Worm (Caenorhabditis elegans) whole organism, L4 larva: Measurements from ENCODE around the gene spcs-2.
A peak's percentile ranks its signal among the peaks of the same experiment; 100 is the strongest.

Experiments used
- F49E8.2 ChIP-seq: sonication (generic microtip); optimal IDR thresholded peaks from 2 replicates; lab custom pipeline; 2016; ENCODE audit warnings: missing compliant biosample characterization, mild to moderate bottlenecking, missing genetic modification characterization, borderline replicate concordance
- Y105C5A.15 ChIP-seq: fragments of 200-800 bp; sonication (Bioruptor generic); IDR thresholded peaks from 2 replicates; pipeline ENCODE4 v1.3.6; 2022; ENCODE audit warnings: missing genetic modification characterization, missing compliant biosample characterization
- Y48G9A.11 ChIP-seq: fragments of 200-800 bp; sonication (Bioruptor generic); IDR thresholded peaks from 2 replicates; pipeline ENCODE4 v1.3.6; 2022; ENCODE audit warnings: missing genetic modification reagents, missing genetic modification characterization, missing compliant biosample characterization
- ZK337.2 ChIP-seq: fragments of 200-800 bp; sonication (Bioruptor generic); IDR thresholded peaks from 2 replicates; pipeline ENCODE4 v1.3.6; 2022; ENCODE audit warnings: missing genetic modification reagents, missing genetic modification characterization, missing compliant biosample characterization
- ZK546.5 ChIP-seq, 2 experiments: sonication (generic microtip); optimal IDR thresholded peaks; 2 replicates each; lab custom pipeline; 2017; ENCODE audit warnings: missing biosample characterization in 2 of 2, missing genetic modification characterization in 2 of 2
- aha-1 ChIP-seq: fragments of 150-350 bp; peaks from one replicate; lab custom pipeline; 2014; ENCODE audit warnings: missing biosample characterization, missing genetic modification characterization
- arid-1 ChIP-seq: fragments of 200-800 bp; sonication (Bioruptor generic); conservative IDR thresholded peaks from 2 replicates; pipeline ENCODE4 v1.3.6; 2022; ENCODE audit warnings: missing genetic modification reagents, missing genetic modification characterization, missing compliant biosample characterization
- attf-4 ChIP-seq: sonication (generic microtip); optimal IDR thresholded peaks from 3 replicates; lab custom pipeline; 2017; ENCODE audit warnings: missing biosample characterization, missing genetic modification characterization
- ceh-20 ChIP-seq: fragments of 200-800 bp; sonication (Bioruptor generic); IDR thresholded peaks from 2 replicates; pipeline ENCODE4 v1.3.6; 2022; ENCODE audit warnings: missing genetic modification reagents, missing genetic modification characterization, missing compliant biosample characterization
- ceh-32 ChIP-seq: sonication (generic microtip); optimal IDR thresholded peaks from 2 replicates; lab custom pipeline; 2016; ENCODE audit warnings: mild to moderate bottlenecking, missing genetic modification characterization, missing compliant biosample characterization; ENCODE audit not compliant: poor library complexity
- cey-2 ChIP-seq: sonication (generic microtip); optimal IDR thresholded peaks from 3 replicates; lab custom pipeline; 2017; ENCODE audit warnings: missing genetic modification characterization, mild to moderate bottlenecking, missing compliant biosample characterization, antibody characterized with exemption, borderline replicate concordance; ENCODE audit not compliant: insufficient read depth
- daf-16 ChIP-seq, 3 experiments: sonication (generic microtip); optimal IDR thresholded peaks; 2 replicates each; lab custom pipeline; 2016 to 2017; ENCODE audit warnings: missing genetic modification characterization in 3 of 3, missing genetic modification reagents in 3 of 3, mild to moderate bottlenecking in 2 of 3, missing compliant biosample characterization in 2 of 3, missing biosample characterization in 1 of 3, moderate library complexity in 1 of 3
- dmd-8 ChIP-seq: fragments of 200-800 bp; sonication (Bioruptor generic); IDR thresholded peaks from 2 replicates; pipeline ENCODE4 v1.3.6; 2022; ENCODE audit warnings: missing genetic modification characterization, missing compliant biosample characterization
- egl-43 ChIP-seq: fragments of 200-800 bp; sonication (Bioruptor generic); IDR thresholded peaks from 2 replicates; pipeline ENCODE4 v1.3.6; 2022; ENCODE audit warnings: missing genetic modification reagents, missing genetic modification characterization, missing compliant biosample characterization
- gei-8 ChIP-seq: fragments of 200-800 bp; sonication (Bioruptor generic); optimal IDR thresholded peaks from 2 replicates; lab custom pipeline; 2018; ENCODE audit warnings: mild to moderate bottlenecking, missing genetic modification characterization, missing compliant biosample characterization
- hlh-11 ChIP-seq: fragments of 200-800 bp; sonication (Bioruptor generic); optimal IDR thresholded peaks from 2 replicates; lab custom pipeline; 2018; ENCODE audit warnings: mild to moderate bottlenecking, missing genetic modification characterization, missing compliant biosample characterization
- hlh-30 ChIP-seq: sonication (generic microtip); optimal IDR thresholded peaks from 2 replicates; lab custom pipeline; 2017; ENCODE audit warnings: antibody characterized with exemption, mild to moderate bottlenecking, missing genetic modification characterization, missing compliant biosample characterization; ENCODE audit not compliant: insufficient read depth
- jun-1 ChIP-seq: fragments of 150-350 bp; optimal IDR thresholded peaks from 2 replicates; lab custom pipeline; 2014; ENCODE audit warnings: missing biosample characterization, missing genetic modification reagents, missing genetic modification characterization
- lin-29 ChIP-seq: fragments of 200-800 bp; sonication (Bioruptor generic); IDR thresholded peaks from 2 replicates; pipeline ENCODE4 v1.3.6; 2022; ENCODE audit warnings: missing genetic modification reagents, missing genetic modification characterization, missing compliant biosample characterization
- madf-9 ChIP-seq: fragments of 200-800 bp; sonication (Bioruptor generic); conservative IDR thresholded peaks from 2 replicates; pipeline ENCODE4 v1.3.6; 2022; ENCODE audit warnings: missing genetic modification reagents, missing genetic modification characterization, missing compliant biosample characterization
- mxl-2 ChIP-seq: fragments of 200-800 bp; sonication (Bioruptor generic); conservative IDR thresholded peaks from 2 replicates; pipeline ENCODE4 v1.3.6; 2022; ENCODE audit warnings: missing genetic modification reagents, missing genetic modification characterization, missing compliant biosample characterization
- mxl-3 ChIP-seq: fragments of 200-800 bp; sonication (Bioruptor generic); optimal IDR thresholded peaks from 2 replicates; lab custom pipeline; 2018; ENCODE audit warnings: mild to moderate bottlenecking, missing genetic modification characterization, missing compliant biosample characterization
- nhr-28 ChIP-seq: fragments of 150-350 bp; optimal IDR thresholded peaks from 2 replicates; lab custom pipeline; 2014; ENCODE audit warnings: missing biosample characterization, missing genetic modification characterization
- pha-4 ChIP-seq, 2 experiments: fragments of 150-350 bp in 1 of 2; fragments of 200-800 bp in 1 of 2; sonication (Bioruptor generic) in 1 of 2; IDR thresholded peaks in 1 of 2; optimal IDR thresholded peaks in 1 of 2; 2 replicates each; pipeline versions ENCODE4 v1.3.6 to Lab custom; 2014 to 2022; ENCODE audit warnings: missing genetic modification characterization in 2 of 2, missing genetic modification reagents in 2 of 2, missing biosample characterization in 1 of 2, missing compliant biosample characterization in 1 of 2
- pqm-1 ChIP-seq: sonication (generic microtip); optimal IDR thresholded peaks from 2 replicates; lab custom pipeline; 2017; ENCODE audit warnings: missing biosample characterization, missing genetic modification characterization
- rbr-2 ChIP-seq: sonication (generic microtip); optimal IDR thresholded peaks from 2 replicates; lab custom pipeline; 2016; ENCODE audit warnings: missing genotype, missing genetic modification characterization, missing compliant biosample characterization
- snpc-1.2 ChIP-seq: fragments of 200-800 bp; sonication (Bioruptor generic); IDR thresholded peaks from 2 replicates; pipeline ENCODE4 v1.3.6; 2022; ENCODE audit warnings: missing genetic modification reagents, missing genetic modification characterization, missing compliant biosample characterization
- snpc-4 ChIP-seq: fragments of 150-350 bp; optimal IDR thresholded peaks from 2 replicates; lab custom pipeline; 2014; ENCODE audit warnings: missing biosample characterization, missing genetic modification characterization
- spr-1 ChIP-seq: sonication (generic microtip); optimal IDR thresholded peaks from 2 replicates; lab custom pipeline; 2016; ENCODE audit warnings: mild to moderate bottlenecking, missing genetic modification characterization, missing compliant biosample characterization
- unc-62 ChIP-seq, 3 experiments: fragments of 150-350 bp in 1 of 3; sonication (generic microtip); optimal IDR thresholded peaks in 2 of 3; peaks in 1 of 3; 1 replicate in 1 of 3; 2 replicates in 2 of 3; lab custom pipeline; 2014 to 2017; ENCODE audit warnings: missing biosample characterization in 3 of 3, missing genetic modification characterization in 3 of 3, missing genetic modification reagents in 3 of 3, missing genotype in 1 of 3

spcs-2 gene

DNA sequence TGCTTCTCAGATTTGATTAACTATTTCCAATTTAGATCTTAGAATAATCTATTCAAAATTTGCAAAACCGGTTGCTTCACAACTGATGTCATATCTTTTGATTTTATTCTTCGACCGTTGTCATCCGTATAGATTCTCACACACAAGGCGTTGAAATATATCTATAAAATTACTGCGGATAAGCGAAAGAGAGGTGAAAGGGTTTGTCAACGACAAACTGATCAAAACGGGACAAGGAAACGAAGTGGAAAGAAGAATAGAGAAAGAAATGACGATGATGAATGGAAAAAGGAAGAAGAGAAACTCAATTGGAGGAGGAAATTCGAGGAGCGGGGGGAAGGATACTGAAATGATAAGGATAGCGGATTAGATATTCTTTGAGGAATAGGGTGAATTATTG, 23.8 kb upstream of the spcs-2 start:
- TF ChIP-seq nhr-28 (tag; lab: Kevin White, UChicago) (peak; percentile 34), madf-9 (GFP tag; lab: Robert Waterston, UW) (no peak)

DNA sequence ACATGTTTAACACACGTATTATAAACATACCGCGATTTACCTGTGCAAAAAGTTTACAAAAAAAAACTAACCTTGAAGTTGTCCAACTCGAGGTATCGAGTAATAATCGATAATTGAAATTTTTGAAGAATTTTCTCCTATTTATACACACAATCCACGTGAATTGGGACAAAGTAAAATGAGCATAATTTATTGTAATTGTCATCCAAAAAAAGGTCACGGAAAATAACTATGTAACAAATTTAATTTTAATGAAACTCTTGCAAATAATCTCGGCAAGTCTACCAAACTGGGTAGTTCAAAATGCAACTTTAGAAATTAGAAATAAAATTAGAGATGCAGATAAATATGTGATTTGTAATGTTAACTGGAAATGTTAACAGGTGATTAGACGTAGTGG, 19.4 kb upstream of the spcs-2 start, which contains the start of gene Y37D8A.5:
TSS of gene Y37D8A.5 (minus strand) at position 101 of the 400 bp plus-strand sequence.
- TF ChIP-seq attf-4 (tag; lab: Kevin White, UChicago): no peak
- no peak for TF ChIP-seq arid-1 (GFP tag; lab: Robert Waterston, UW)
- TF ChIP-seq snpc-1.2 (GFP tag; lab: Robert Waterston, UW): no peak
- no peak for TF ChIP-seq egl-43 (GFP tag; lab: Robert Waterston, UW)
- TF ChIP-seq aha-1 (tag; lab: Kevin White, UChicago): no peak
- TF ChIP-seq F49E8.2 (tag; lab: Kevin White, UChicago): no peak
- TF ChIP-seq nhr-28 (tag; lab: Kevin White, UChicago): no peak
- no peak for TF ChIP-seq daf-16 (GFP tag; optimal IDR thresholded peaks at IDR 0.05; lab: Kevin White, UChicago)
- TF ChIP-seq daf-16 (tag; optimal IDR thresholded peaks at IDR 0.05; lab: Kevin White, UChicago): no peak
- no peak for TF ChIP-seq rbr-2 (tag; lab: Kevin White, UChicago)
- TF ChIP-seq Y105C5A.15: no peak
- TF ChIP-seq, all 104 proteins: peak for 0

DNA sequence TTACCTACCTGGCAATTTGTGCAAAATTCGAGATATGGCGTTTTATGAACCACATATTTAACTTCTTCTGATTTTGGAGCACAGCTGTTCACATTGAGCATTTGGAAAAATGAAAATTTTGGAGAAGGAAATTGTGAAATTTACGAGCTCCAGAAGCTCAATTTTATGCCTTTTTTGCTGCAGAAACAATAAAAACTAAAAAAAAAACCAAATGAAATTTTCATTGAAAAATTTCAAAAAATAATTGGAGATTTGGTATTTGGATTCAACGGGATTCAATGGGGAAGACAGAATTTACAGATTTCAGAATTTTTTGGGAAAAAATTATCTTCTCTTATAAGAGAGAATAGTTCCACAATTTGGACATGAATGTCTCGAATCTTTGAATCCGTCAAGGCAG, 18.2 kb upstream of the spcs-2 start, which contains the start of gene Y37D8A.26:
TSS of gene Y37D8A.26 (minus strand) at position 101 of the 400 bp plus-strand sequence.
- TF ChIP-seq pha-4 (GFP tag; IDR thresholded peaks at IDR 0.05; lab: Robert Waterston, UW): no peak
- TF ChIP-seq pha-4 (tag; optimal IDR thresholded peaks at IDR 0.05; lab: Kevin White, UChicago): no peak

DNA sequence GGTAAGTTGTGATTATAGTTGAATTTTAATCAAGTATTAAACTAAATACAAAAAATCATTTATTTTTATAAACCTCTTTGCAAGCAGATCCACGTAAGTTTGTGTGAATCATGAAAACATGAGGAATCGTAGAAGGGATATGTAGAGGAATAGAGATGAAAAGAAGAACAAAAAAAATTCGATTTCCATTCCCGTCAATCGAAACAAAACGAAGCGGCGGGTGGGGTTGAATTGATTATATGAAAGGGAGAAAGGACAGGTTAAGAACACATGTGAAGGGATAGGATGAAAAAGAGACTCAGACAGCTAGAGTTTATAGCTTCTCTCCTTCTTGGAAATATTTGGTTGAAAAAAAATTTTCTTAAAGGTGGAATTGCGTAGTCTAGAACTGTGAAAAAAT, 14.7 kb upstream of the spcs-2 start:
- no peak for TF ChIP-seq ZK546.5 (tag; optimal IDR thresholded peaks at IDR 0.05; lab: Kevin White, UChicago)
- TF ChIP-seq ZK337.2 (GFP tag; lab: Robert Waterston, UW): no peak
- TF ChIP-seq hlh-11 (tag; lab: Kevin White, UChicago): peak; percentile 13
- TF ChIP-seq nhr-28 (tag; lab: Kevin White, UChicago): peak; percentile 39
- no peak for TF ChIP-seq jun-1
- TF ChIP-seq hlh-30 (tag; lab: Kevin White, UChicago): peak; percentile 8
- TF ChIP-seq spr-1: no peak
- no peak for TF ChIP-seq dmd-8
- TF ChIP-seq lin-29 (GFP tag; lab: Robert Waterston, UW): no peak
- no peak for TF ChIP-seq unc-62 (GFP tag; optimal IDR thresholded peaks at IDR 0.05 in 1 of 2; lab: Kevin White, UChicago)
- no peak for TF ChIP-seq unc-62 (tag; optimal IDR thresholded peaks at IDR 0.05; lab: Kevin White, UChicago)
- TF ChIP-seq pqm-1: no peak
- TF ChIP-seq cey-2: no peak
- no peak for TF ChIP-seq mxl-2
- TF ChIP-seq ceh-32 (tag; lab: Kevin White, UChicago): no peak
- TF ChIP-seq mxl-3 (GFP tag; lab: Kevin White, UChicago): peak; percentile 68
- no peak for TF ChIP-seq arid-1 (GFP tag; lab: Robert Waterston, UW)
- TF ChIP-seq gei-8: no peak
- TF ChIP-seq snpc-4 (tag; lab: Kevin White, UChicago): no peak
- TF ChIP-seq Y48G9A.11 (GFP tag; lab: Robert Waterston, UW): no peak
- TF ChIP-seq aha-1 (tag; lab: Kevin White, UChicago): no peak

DNA sequence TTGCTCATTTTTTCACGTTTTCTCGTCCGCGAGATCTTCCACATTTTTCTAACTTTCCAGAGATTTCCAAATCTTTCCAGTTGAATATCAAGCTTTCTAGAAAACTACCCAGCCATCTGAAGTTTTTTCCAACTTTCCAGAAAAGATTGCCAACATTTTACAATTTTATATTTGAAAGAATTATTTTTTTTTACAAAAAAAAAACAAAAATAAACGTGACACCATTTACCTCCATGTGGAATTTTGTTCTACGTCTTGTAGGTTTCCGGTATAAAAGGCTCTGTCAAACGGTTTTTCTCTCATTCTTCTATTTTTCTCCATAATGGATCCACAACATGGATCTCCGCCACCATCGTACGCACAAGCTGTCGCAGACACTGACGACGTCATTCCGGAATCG, 10.2 kb upstream of the spcs-2 start, which contains the start of gene Y37D8A.8:
TSS of gene Y37D8A.8 (plus strand) at position 301 of the 400 bp plus-strand sequence.
- TF ChIP-seq aha-1 (tag; lab: Kevin White, UChicago): peak; percentile 39
- TF ChIP-seq ceh-20 (GFP tag; lab: Robert Waterston, UW): no peak
- TF ChIP-seq, all 104 proteins: peak for 1
